Worm (Caenorhabditis elegans) whole organism, L2 larva: ENCODE results near the gene acp-7.

Experiments
- Y55F3AM.14 ChIP-seq: fragments of 200-800 bp; sonication (Bioruptor generic); optimal IDR thresholded peaks from 2 replicates; lab custom pipeline; 2018; ENCODE audit warnings: mild to moderate bottlenecking, missing genetic modification characterization, missing compliant biosample characterization
- blmp-1 ChIP-seq: sonication (generic microtip); optimal IDR thresholded peaks from 2 replicates; lab custom pipeline; 2017; ENCODE audit warnings: missing genetic modification characterization, mild to moderate bottlenecking, missing compliant biosample characterization, antibody characterized with exemption, moderate library complexity; ENCODE audit not compliant: insufficient read depth

DNA sequence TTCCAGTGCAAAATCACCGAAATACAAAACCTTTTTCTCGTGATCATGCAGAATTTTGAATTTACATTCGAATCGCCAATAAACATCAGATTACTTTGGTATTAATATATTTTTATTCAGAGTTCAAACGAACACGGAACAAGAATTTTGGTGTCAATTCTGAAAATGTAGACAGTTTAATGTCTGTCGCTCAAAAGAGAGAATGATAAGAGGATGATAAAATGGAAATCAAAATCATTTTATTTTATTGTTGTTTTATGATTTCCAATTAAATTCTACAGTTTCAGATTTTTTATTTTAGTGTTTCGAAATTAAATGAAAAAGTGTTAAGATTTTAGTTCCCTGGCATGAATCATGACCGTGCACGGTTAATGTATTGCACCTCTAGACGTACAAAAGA, 893 bp upstream of the acp-7 start:
- TF ChIP-seq Y55F3AM.14 (GFP tag; lab: Kevin White, UChicago), result no peak
- no peak for TF ChIP-seq blmp-1
